Worm (Caenorhabditis elegans) whole organism, L3 larva: ENCODE measurements around the gene zmp-5.

ENCODE experiments used
- R02D3.7 ChIP-seq: fragments of 150-350 bp; optimal IDR thresholded peaks from 2 replicates; lab custom pipeline; 2014; ENCODE audit warnings: missing biosample characterization, missing genetic modification characterization
- ZK546.5 ChIP-seq: sonication (generic microtip); optimal IDR thresholded peaks from 2 replicates; lab custom pipeline; 2017; ENCODE audit warnings: missing biosample characterization, missing genetic modification characterization
- aly-2 ChIP-seq: fragments of 150-350 bp; optimal IDR thresholded peaks from 2 replicates; lab custom pipeline; 2014; ENCODE audit warnings: missing biosample characterization, missing genetic modification characterization
- ama-1 ChIP-seq: fragments of 150-350 bp; optimal IDR thresholded peaks from 2 replicates; lab custom pipeline; 2018
- ceh-28 ChIP-seq: fragments of 150-350 bp; optimal IDR thresholded peaks from 2 replicates; lab custom pipeline; 2014; ENCODE audit warnings: missing biosample characterization, missing genetic modification reagents, missing genetic modification characterization
- ceh-82 ChIP-seq: fragments of 150-350 bp; optimal IDR thresholded peaks from 2 replicates; lab custom pipeline; 2014; ENCODE audit warnings: missing biosample characterization, missing genetic modification characterization
- egl-5 ChIP-seq: fragments of 150-350 bp; optimal IDR thresholded peaks from 2 replicates; lab custom pipeline; 2017; ENCODE audit warnings: missing biosample characterization, missing genetic modification reagents, missing genetic modification characterization, inconsistent platforms
- elt-1 ChIP-seq: fragments of 150-350 bp; optimal IDR thresholded peaks from 2 replicates; lab custom pipeline; 2014; ENCODE audit warnings: missing biosample characterization, missing genetic modification characterization
- elt-2 ChIP-seq: sonication (generic microtip); optimal IDR thresholded peaks from 2 replicates; lab custom pipeline; 2016; ENCODE audit warnings: missing genetic modification reagents, mild to moderate bottlenecking, missing genetic modification characterization, missing compliant biosample characterization
- elt-3 ChIP-seq, 3 experiments: fragments of 150-350 bp in 1 of 3; sonication (generic microtip) in 2 of 3; optimal IDR thresholded peaks; 2 replicates in 2 of 3; 4 replicates in 1 of 3; lab custom pipeline; 2014 to 2017; ENCODE audit warnings: missing biosample characterization in 3 of 3, missing genetic modification characterization in 3 of 3
- fkh-2 ChIP-seq: fragments of 150-350 bp; optimal IDR thresholded peaks from 2 replicates; lab custom pipeline; 2014; ENCODE audit warnings: missing biosample characterization, missing genetic modification reagents, missing genetic modification characterization
- jun-1 ChIP-seq: fragments of 150-350 bp; optimal IDR thresholded peaks from 2 replicates; lab custom pipeline; 2014; ENCODE audit warnings: missing biosample characterization, missing genetic modification reagents, missing genetic modification characterization
- lin-39 ChIP-seq: fragments of 150-350 bp; optimal IDR thresholded peaks from 2 replicates; lab custom pipeline; 2018; ENCODE audit warnings: missing biosample characterization, missing genetic modification reagents, missing genetic modification characterization
- mml-1 ChIP-seq: fragments of 150-350 bp; sonication (generic microtip); optimal IDR thresholded peaks from 3 replicates; lab custom pipeline; 2014; ENCODE audit warnings: missing biosample characterization, missing genetic modification characterization
- nfya-1 ChIP-seq: sonication (generic microtip); optimal IDR thresholded peaks from 2 replicates; lab custom pipeline; 2017; ENCODE audit warnings: missing genetic modification characterization, mild to moderate bottlenecking, missing compliant biosample characterization, antibody characterized with exemption, moderate library complexity; ENCODE audit not compliant: insufficient read depth
- nhr-11 ChIP-seq: fragments of 150-350 bp; optimal IDR thresholded peaks from 2 replicates; lab custom pipeline; 2014; ENCODE audit warnings: missing biosample characterization, missing genetic modification characterization
- nhr-12 ChIP-seq: fragments of 150-350 bp; optimal IDR thresholded peaks from 2 replicates; lab custom pipeline; 2014; ENCODE audit warnings: missing biosample characterization, missing genetic modification characterization
- nhr-23 ChIP-seq: fragments of 150-350 bp; optimal IDR thresholded peaks from 2 replicates; lab custom pipeline; 2014; ENCODE audit warnings: missing biosample characterization, missing genetic modification reagents, missing genetic modification characterization
- nhr-237 ChIP-seq: fragments of 150-350 bp; optimal IDR thresholded peaks from 2 replicates; lab custom pipeline; 2014; ENCODE audit warnings: missing biosample characterization, missing genetic modification characterization
- nhr-25 ChIP-seq: sonication (generic microtip); optimal IDR thresholded peaks from 2 replicates; lab custom pipeline; 2017; ENCODE audit warnings: missing biosample characterization, missing genetic modification characterization
- nhr-28 ChIP-seq: fragments of 150-350 bp; optimal IDR thresholded peaks from 2 replicates; lab custom pipeline; 2014; ENCODE audit warnings: missing biosample characterization, missing genetic modification characterization
- nhr-43 ChIP-seq: sonication (generic microtip); optimal IDR thresholded peaks from 2 replicates; lab custom pipeline; 2016; ENCODE audit warnings: mild to moderate bottlenecking, missing genetic modification characterization, missing compliant biosample characterization; ENCODE audit not compliant: poor library complexity, severe bottlenecking
- nhr-67 ChIP-seq: fragments of 150-350 bp; optimal IDR thresholded peaks from 2 replicates; lab custom pipeline; 2014; ENCODE audit warnings: missing biosample characterization, missing genetic modification characterization
- nhr-77 ChIP-seq: fragments of 150-350 bp; optimal IDR thresholded peaks from 2 replicates; lab custom pipeline; 2014; ENCODE audit warnings: missing biosample characterization, missing genetic modification characterization
- pha-4 ChIP-seq: fragments of 150-350 bp; optimal IDR thresholded peaks from 2 replicates; lab custom pipeline; 2014; ENCODE audit warnings: missing biosample characterization, missing genetic modification reagents, missing genetic modification characterization
- pqm-1 ChIP-seq: fragments of 150-350 bp; optimal IDR thresholded peaks from 2 replicates; lab custom pipeline; 2017; ENCODE audit warnings: missing biosample characterization, missing genetic modification characterization, inconsistent platforms
- sea-2 ChIP-seq: fragments of 150-350 bp; sonication (generic microtip); optimal IDR thresholded peaks from 4 replicates; lab custom pipeline; 2014; ENCODE audit warnings: missing biosample characterization, missing genetic modification reagents, missing genetic modification characterization
- tbx-2 ChIP-seq: sonication (generic microtip); optimal IDR thresholded peaks from 2 replicates; lab custom pipeline; 2016; ENCODE audit warnings: mild to moderate bottlenecking, missing genetic modification characterization, missing compliant biosample characterization
- unc-62 ChIP-seq: fragments of 150-350 bp; sonication (generic microtip); optimal IDR thresholded peaks from 4 replicates; lab custom pipeline; 2014; ENCODE audit warnings: missing biosample characterization, missing genetic modification reagents, missing genetic modification characterization
- zag-1 ChIP-seq: fragments of 150-350 bp; optimal IDR thresholded peaks from 2 replicates; lab custom pipeline; 2014; ENCODE audit warnings: missing biosample characterization, missing genetic modification characterization
- ztf-11 ChIP-seq: fragments of 150-350 bp; optimal IDR thresholded peaks from 2 replicates; lab custom pipeline; 2014; ENCODE audit warnings: missing biosample characterization, missing genetic modification characterization
- ztf-4 ChIP-seq: fragments of 150-350 bp; optimal IDR thresholded peaks from 2 replicates; lab custom pipeline; 2014; ENCODE audit warnings: missing biosample characterization, missing genetic modification characterization

The zmp-5 gene

ce11 chrX:12670385-12670784, 23.5 kb downstream of the zmp-5 start (continued):
- TF ChIP-seq ztf-11 (tag; lab: Kevin White, UChicago), result no peak
- TF ChIP-seq elt-3 (tag; optimal IDR thresholded peaks at IDR 0.05; lab: Kevin White, UChicago), result no peak
- no peak for TF ChIP-seq R02D3.7
- TF ChIP-seq lin-39 (tag; lab: Kevin White, UChicago), result peak; percentile 54
- TF ChIP-seq pha-4 (tag; lab: Kevin White, UChicago), result peak; percentile 85

DNA sequence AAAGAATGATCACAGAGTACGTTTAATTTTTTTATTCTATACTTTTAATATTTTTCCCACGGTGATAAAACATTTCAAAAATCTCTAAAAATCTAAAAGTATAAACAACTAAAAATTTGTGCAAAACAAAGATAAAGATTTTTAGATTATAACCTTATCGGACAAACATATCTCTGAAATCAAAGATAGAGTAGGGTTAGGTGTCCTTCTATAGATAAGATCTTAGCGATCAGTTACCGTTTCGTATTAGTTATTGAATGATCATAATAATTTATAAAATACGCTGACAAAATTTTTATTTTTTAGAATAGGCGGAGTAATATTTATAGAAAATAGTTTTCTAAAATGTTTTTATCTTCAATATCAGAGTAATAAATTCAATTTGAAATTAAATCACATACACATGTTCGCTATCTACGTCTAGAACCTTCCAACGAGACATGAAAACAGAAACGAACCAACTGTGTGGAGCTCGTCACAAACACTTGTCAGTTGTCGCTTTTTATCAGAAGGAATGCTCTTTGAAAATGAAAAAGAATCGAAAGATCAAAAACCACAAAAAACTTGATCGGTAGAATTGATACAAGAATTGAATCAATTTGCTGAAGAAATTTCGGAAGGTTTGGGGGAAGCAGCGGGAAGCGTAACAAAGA, 24.8 kb downstream of the zmp-5 start:
- TF ChIP-seq sea-2 (GFP tag; lab: Kevin White, UChicago), result no peak
- peak; percentile 18 for TF ChIP-seq nhr-11 (tag; lab: Kevin White, UChicago)
- TF ChIP-seq aly-2 (tag; lab: Kevin White, UChicago), result no peak
- TF ChIP-seq nhr-67 (tag; lab: Kevin White, UChicago), result no peak
- peak; percentile 6 for TF ChIP-seq pqm-1 (tag; lab: Kevin White, UChicago)
- TF ChIP-seq ama-1, result no peak
- TF ChIP-seq nfya-1 (tag; lab: Kevin White, UChicago), result peak; percentile 28
- peak; percentile 84 for TF ChIP-seq elt-2
- TF ChIP-seq nhr-23 (tag; lab: Kevin White, UChicago), result peak; percentile 48
- no peak for TF ChIP-seq egl-5
- peak; percentile 100 for TF ChIP-seq elt-1

ce11 chrX:12677113-12677512, 30.2 kb downstream of the zmp-5 start:
- no peak for TF ChIP-seq jun-1 (tag; lab: Kevin White, UChicago)
- TF ChIP-seq unc-62 (GFP tag; lab: Kevin White, UChicago), result no peak
- TF ChIP-seq nhr-25, result peak; percentile 47
- TF ChIP-seq pha-4 (tag; lab: Kevin White, UChicago), result no peak
- TF ChIP-seq, all 47 proteins: peak for 1

- TF ChIP-seq R02D3.7 (no peak), tbx-2 (tag; lab: Kevin White, UChicago) (no peak), ZK546.5 (tag; lab: Kevin White, UChicago) (no peak), elt-1 (no peak), nhr-23 (tag; lab: Kevin White, UChicago) (no peak), unc-62 (GFP tag; lab: Kevin White, UChicago) (no peak), nhr-43 (tag; lab: Kevin White, UChicago) (no peak), mml-1 (tag; lab: Kevin White, UChicago) (no peak), fkh-2 (tag; lab: Kevin White, UChicago) (no peak), nhr-11 (tag; lab: Kevin White, UChicago) (no peak), nhr-237 (tag; lab: Kevin White, UChicago) (no peak)
Measured at ce11 chrX:12678532-12678931, 31.6 kb downstream of the zmp-5 start, which contains the start of gene adt-1. TSS of gene adt-1 (plus strand) at chrX:12678832.

ce11 chrX:12679603-12680002, 32.7 kb downstream of the zmp-5 start:
- TF ChIP-seq nhr-28 (tag; lab: Kevin White, UChicago), result no peak
- peak; percentile 91 for TF ChIP-seq nhr-25
- TF ChIP-seq ceh-82 (tag; lab: Kevin White, UChicago), result no peak
- TF ChIP-seq nfya-1 (tag; lab: Kevin White, UChicago), result peak; percentile 14
- TF ChIP-seq ZK546.5 (tag; lab: Kevin White, UChicago), result no peak
- no peak for TF ChIP-seq elt-1
- no peak for TF ChIP-seq ztf-4 (tag; lab: Kevin White, UChicago)
- no peak for TF ChIP-seq sea-2 (GFP tag; lab: Kevin White, UChicago)
- peak; percentile 31 for TF ChIP-seq nhr-23 (tag; lab: Kevin White, UChicago)
- peak; percentile 17 for TF ChIP-seq nhr-43 (tag; lab: Kevin White, UChicago)
- no peak for TF ChIP-seq nhr-77 (tag; lab: Kevin White, UChicago)

- TF ChIP-seq elt-1 (no peak), nhr-12 (tag; lab: Kevin White, UChicago) (no peak), nhr-25 (peak; percentile 6), aly-2 (tag; lab: Kevin White, UChicago) (no peak), zag-1 (no peak), ceh-28 (tag; lab: Kevin White, UChicago) (no peak), elt-2 (no peak)
- TF ChIP-seq, all 47 proteins: peak for 1
Measured at ce11 chrX:12687482-12687881, 40.6 kb downstream of the zmp-5 start.
